Fruit fly (Drosophila melanogaster) ovary, adult (tissue): ENCODE data around the gene CG42764.
"Not testable (repeated sequence)": the region's sequence is repeated elsewhere in the genome, so short reads cannot be mapped to it uniquely, and the experiment has no call there.

Experiments used
- CG17801 ChIP-seq: fragments of 200-800 bp; optimal IDR thresholded peaks from 2 replicates; lab custom pipeline; 2019; ENCODE audit warnings: missing biosample characterization, mild to moderate bottlenecking, missing genetic modification characterization, moderate library complexity; ENCODE audit not compliant: partially characterized antibody

The CG42764 gene

DNA sequence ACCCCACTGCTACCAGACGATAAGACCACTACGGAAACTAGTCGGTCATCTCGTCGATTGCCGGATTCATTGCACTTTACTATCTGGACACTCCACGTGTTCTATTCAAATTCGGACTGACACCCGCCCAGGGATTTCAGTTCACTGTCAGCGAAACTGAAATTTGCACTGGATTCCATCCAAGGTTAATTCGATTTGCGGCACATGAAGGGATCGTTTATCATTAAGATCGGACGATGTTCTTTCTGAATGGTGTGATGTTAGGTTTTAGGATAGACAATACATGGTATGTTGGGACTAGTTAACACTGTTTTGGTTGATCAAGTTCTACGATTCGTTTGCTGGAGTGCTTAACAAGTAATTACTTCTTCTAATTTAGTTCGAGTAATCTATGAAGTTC, at the start of gene CG42764:
Gene CG42764, minus strand, starts transcription at position 101 of the 400 bp plus-strand sequence.
- no peak for TF ChIP-seq CG17801 (GFP tag; lab: Kevin White, UChicago)

DNA sequence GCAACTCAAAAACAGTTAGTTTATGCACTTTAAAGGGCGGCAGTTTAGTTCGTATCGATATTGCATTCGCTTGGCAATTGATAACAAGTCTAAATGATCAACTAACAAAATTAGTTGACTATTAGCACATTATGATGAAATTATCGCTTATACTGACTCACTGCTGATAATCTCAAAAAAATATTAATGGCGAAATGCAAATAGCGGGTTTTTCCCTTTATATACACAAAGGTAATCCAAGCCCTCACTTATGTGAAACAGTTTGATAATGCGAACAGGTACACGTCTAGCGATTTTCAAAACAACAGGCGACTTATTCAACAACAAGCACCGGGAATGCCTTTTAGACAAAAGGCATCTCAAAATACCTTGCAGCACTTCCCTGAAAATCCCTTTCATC, 48.3 kb upstream of the CG42764 start:
- TF ChIP-seq CG17801 (GFP tag; lab: Kevin White, UChicago) = no peak

DNA sequence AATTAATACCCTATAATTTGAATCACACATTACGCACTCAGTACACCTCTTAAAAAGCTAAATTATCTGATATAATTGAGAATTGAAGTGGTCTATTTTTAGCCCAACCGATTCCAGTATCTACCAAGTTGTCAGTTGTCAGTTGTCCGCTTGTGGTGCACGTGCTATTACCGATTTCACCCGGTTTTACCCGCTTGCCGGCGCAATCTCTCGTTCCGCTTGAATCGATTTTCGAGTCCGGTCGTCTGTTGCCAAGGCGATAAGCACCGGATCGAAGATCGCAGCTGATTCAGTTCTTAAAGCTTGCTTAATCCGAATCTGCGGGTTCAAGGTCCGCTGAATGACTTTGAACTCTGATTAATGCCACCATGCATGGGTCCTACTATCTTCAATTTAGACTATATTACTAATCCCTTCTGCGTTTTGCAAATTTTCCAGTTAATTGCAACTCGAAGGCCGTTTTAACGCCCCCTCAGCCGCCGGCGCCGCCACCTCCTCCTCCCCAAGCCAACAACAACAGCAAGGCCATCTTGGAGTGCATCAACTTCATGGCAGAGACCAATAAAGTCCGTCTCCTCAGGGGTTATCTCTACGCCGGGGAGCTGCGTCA, 45.8 kb upstream of the CG42764 start:
- TF ChIP-seq CG17801 (GFP tag; lab: Kevin White, UChicago) = no peak

DNA sequence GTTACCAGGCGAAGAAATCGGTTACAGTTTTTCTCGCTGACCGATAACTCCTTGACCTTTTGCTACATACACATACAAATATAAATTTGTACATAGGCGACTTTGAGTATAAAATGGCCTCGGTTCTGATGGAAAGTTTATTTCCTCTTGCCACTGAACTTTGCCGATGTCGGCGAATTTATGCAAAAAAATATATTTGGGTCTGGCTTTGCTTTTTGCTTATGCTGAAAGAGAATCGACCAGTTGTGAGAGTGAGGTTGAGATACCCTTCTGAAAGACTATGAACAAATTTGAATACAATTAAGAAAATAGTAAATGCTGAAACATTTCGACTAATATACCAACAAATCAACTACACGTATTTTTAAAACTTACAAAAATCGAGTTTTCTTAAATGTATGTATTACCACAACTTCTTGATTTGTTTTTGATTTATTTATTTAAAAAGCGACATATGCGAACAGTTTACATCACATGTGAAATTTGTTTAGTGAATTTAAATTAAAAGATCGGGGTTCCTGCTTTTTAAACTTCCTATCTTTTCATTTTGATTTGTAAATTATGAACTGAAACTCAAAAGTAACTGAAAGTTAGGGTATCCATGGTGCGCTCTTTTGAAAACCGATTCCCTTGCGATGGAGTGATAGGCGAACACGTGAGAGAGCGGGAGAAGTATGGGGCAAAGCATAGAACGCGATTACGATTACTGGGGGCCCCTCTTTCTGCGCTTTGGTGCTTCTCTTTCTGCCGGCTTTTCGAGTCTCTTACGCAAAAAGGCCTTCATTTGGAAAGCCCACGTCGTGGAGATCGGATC, 43.5 kb upstream of the CG42764 start:
- TF ChIP-seq CG17801 (GFP tag; lab: Kevin White, UChicago) = peak; percentile 72

DNA sequence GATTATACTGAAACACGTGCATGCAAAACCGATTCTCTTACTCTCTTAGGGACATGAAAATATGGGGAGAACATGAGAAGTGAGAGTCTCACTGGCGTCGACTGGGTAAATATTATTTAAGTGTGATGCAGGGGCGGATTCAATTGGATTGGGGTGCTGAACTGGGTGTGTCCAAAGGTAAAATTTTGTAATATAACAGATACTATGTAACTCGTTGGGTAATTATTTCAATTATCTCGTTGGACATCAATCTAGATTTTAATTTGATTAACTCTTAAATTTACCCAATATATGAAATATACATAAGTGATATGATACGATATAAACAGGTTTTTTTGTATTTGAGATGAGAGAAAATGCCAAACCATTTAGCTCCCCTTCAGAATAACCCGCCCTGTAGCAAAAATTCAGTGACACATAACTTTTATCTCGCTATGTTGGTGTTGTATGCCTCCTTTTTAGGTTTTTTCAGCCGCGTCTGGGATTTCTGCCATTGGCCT, 42.3 kb upstream of the CG42764 start:
- TF ChIP-seq CG17801 (GFP tag; lab: Kevin White, UChicago) = peak; percentile 85

DNA sequence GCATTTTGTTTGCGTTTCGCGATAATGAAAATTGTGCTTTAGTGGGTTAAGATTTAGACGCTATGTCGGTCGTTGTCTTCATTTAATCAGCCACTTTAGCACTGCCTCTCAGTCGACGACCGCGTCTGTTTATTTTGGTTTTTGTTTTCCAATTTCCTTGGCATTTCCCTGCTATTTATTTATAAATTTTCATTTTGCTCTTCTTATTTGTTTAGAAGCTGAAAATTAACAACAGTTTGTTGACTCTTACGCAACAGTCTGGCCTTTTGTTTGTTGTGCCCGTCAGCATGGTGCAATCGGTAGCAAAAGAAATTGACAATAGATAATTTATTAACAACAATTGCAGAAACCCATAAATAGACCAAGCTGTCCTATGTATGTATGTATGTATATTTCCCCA, 41.7 kb upstream of the CG42764 start:
- TF ChIP-seq CG17801 (GFP tag; lab: Kevin White, UChicago) = no peak

DNA sequence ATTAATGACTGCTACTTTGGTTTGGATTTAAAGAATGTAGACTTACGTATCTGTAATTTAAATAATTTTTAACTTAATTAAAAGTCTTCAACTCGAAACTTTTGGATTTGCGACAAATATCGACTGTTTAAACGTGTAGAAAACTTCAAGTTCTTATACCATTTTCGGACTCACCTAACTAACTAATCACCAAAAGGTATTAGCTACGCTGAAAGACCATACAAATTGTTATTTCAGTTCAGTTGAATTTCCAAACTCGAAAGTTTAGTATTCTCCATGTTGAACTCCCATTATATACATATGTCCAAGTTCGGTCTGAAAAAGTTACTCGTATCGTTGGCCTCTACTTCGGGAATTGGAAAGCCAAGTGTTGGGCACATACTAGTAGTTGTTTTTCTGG, 39.9 kb upstream of the CG42764 start, which contains the start of gene CG5078:
Gene CG5078, plus strand, starts transcription at position 301 of the 400 bp plus-strand sequence.
- TF ChIP-seq CG17801 (GFP tag; lab: Kevin White, UChicago) = no peak

DNA sequence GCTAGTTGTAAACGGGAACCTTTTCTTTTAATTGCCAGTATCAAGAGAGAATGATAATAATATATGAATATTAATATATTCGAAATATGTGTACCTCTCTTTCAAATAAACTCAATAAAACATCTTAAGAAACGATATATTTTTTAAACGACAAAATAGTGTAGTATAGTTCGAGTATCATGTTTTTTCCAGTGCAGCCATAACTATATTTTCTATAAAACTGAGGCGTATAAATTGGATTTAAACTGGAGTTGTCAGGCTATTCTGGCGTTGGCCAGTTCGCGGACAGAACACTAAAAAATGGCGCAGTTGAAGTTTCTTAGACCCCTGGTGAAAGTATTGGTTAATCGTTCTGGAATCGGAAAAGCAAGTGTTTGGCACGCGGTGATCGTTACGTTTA, 38.0 kb upstream of the CG42764 start, which contains the start of gene CG17637:
Gene CG17637, plus strand, starts transcription at position 301 of the 400 bp plus-strand sequence.
- TF ChIP-seq CG17801 (GFP tag; lab: Kevin White, UChicago) = not testable (repeated sequence)

DNA sequence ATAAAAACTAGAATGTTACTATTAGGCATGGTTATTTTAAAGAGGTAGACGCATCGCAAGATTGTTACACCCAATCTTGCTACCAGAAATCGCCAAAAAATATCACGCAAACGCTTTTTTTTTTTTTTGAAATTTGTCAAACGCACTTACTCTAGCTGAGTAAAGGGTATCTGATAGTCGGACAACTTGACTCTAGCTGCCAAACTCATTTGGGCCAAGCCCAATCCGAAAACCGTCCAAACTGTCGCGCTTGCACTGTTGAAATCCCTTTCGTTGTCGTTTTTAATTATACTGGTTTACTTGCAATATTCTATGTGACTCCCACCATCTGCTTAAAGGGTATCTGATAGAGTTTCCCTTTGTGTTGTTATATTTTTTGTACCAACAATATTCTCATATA, 37.4 kb upstream of the CG42764 start:
- no peak for TF ChIP-seq CG17801 (GFP tag; lab: Kevin White, UChicago)

DNA sequence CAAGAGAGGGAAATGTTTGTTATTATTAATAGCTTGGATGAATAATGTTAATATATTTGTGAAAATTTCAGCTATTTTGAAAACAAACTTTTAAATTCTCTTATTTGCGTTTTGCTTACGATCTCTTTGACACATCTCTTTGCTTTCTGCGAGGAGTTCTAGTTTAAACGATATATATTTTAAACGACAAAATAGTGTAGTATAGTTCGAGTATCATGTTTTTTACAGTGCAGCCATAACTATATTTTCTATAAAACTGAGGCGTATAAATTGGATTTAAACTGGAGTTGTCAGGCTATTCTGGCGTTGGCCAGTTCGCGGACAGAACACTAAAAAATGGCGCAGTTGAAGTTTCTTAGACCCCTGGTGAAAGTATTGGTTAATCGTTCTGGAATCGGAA, 33.7 kb upstream of the CG42764 start, which contains the start of gene CG18281:
Gene CG18281, plus strand, starts transcription at position 301 of the 400 bp plus-strand sequence.
- not testable (repeated sequence) for TF ChIP-seq CG17801 (GFP tag; lab: Kevin White, UChicago)

DNA sequence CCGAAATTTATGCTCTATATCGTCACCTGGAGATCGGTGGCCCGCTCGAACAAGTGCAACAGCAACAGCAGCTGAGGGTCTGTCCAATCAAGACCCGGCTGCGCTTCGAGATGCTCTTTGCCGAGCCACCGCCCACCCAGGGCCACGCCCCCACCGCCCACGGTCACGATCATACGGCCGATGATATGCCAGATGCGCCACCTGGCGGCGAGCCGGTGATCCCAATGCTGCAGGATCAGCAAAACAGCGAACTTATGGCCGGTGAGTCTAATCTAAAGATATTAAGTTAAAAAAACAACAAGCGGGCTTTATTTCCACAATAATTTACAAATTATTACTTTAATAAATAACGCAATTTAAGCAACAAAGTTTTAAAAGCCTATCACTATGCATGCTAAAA, 32.4 kb upstream of the CG42764 start:
- TF ChIP-seq CG17801 (GFP tag; lab: Kevin White, UChicago) = no peak

DNA sequence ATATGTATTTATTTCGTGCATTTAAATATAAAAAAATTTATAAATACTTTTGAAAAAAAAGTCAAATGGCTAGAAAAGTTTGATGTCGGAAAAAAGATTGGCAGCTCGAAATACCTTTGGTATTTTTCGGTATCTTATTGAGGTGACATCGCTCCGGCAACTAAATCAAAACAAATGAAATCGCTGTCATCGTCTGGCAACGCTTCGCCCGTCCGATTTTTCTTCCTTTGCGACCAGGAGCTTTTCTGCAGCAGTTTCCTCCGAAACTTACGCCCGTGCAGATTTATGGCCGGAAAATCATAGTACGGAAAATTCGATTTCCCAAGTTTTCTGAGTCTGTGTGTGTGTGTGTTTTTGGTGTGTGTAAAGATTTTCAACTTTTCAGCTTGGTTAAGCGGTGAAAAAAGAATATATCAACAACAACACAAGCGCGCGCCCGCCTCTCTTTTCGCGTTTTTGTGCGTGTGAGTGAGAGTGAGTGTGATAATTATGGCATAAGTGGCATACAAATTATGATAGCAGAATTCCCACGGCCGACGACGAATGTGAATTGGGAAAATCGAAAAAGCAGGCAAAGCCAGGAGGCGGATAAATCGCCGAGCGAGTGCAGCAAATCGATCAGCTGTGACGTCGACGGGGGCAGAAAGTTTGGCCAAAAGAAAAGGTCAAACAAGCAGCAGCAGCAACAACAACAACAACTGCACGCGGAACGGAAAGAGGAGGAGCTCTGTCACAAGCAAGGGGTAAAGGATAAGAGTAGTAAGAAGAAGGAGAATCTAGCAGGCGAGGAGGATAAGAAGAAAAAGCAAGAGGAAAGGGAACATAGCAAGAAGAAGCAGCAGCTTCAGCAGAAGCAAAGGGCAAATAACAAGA, 31.5 kb upstream of the CG42764 start, which contains the start of gene CG32425:
Gene CG32425, plus strand, starts transcription at position 200 of the 873 bp plus-strand sequence.
- TF ChIP-seq CG17801 (GFP tag; lab: Kevin White, UChicago) = no peak

DNA sequence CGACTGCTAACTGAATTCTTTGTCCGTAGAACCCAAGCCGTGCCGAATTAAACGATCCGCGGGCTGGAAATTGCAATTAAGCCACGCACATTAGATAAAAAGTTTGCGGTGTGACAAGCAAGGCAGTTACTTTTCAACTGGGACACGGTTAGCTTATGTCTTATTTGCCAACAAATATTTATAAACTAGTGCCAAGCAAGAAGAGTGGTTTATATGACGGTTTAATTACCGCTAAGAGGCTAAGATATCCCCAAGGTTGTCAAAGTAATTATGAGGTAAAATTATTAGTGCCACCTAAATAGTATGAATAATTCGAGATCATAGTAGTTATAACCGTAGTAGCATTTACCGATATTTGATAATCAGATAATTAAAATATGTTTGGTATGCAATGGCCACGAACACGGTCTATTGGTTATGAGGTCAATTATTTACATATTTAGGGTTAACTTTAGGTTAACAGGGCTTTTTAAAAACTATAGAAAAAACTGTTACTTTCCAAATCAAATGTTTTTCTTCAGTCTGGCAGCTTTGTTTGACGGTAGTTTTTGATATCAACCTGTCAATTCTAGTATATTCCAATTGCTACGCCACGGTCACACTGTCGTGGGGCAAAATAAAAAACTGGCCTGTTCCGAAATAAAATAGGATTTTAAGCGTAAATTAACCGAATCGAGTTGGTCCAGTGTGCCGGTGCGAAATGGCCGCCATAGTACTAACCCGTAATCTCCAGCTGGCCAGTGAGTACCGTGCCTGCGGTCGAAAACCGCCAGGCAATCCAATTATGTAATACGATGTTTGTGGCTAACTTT, 29.1 kb upstream of the CG42764 start, which contains the start of gene ZnT77C:
Gene ZnT77C, minus strand, starts transcription at position 142 of the 812 bp plus-strand sequence.
- TF ChIP-seq CG17801 (GFP tag; lab: Kevin White, UChicago) = no peak

DNA sequence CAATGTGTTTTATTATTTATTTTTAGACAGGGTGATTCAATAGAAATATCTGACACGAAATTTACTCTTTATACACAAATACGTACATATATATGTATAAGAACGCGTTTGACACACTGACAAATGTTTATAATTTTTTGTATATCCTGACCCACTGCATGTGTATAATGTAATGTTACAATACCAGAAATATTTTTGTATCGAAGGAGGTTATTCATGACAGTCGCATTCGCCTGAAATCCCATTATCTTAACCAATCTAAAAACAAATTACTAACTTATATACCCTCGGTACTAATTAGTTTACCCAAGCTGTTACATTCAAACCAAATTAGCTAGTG, 28.4 kb upstream of the CG42764 start:
- TF ChIP-seq CG17801 (GFP tag; lab: Kevin White, UChicago) = no peak
